Fruit fly (Drosophila melanogaster): ENCODE data around the gene amn.

Gene amn

DNA sequence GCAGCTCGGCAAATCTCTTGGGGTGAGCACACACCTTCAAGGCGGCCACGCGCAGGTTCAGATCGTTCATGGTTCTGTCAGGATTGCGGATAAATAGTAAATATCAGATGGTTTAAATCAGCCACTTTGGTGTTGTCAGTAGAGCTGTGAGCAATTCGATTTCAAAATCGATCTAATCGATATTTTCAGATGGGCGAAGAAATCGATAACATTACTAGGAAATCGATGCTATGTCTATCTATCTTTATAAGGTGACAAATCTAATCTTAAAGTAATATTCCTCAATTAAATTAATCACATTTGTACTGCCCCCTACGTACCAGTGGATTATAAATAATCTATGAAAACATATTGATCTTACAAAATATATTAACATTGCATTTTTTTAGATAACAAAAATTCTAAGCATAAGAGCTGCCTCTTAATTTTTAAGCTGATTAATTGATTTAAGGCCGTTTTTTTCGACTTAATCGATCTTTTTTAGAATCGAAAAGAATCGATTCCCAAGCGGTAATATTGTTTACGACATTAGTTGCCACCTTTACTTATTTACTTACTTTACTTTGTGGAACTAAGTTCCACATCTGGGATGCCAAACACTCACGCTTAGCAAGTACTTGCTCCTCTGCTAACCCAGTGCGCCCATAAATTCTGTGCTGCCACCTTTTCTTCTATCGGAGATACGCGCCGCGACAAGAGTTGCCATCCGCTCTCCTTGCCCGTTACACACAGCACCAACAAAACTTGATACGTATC lies 24.3 kb downstream of the amn start, which contains the start of gene THADA:
THADA (minus strand) TSS at position 136 of the 756 bp plus-strand sequence.
- TF ChIP-seq HLH106 (tag; optimal IDR thresholded peaks at IDR 0.05) (no peak), Jra (GFP tag; optimal IDR thresholded peaks at IDR 0.05) (no peak), Dif (GFP tag; optimal IDR thresholded peaks at IDR 0.05; ENCODE audit: partially characterized antibody) (no peak), CG32264 (GFP tag; optimal IDR thresholded peaks at IDR 0.05) (no peak), usp (GFP tag; optimal IDR thresholded peaks at IDR 0.05) (no peak), br (GFP tag; optimal IDR thresholded peaks at IDR 0.05) (no peak), ey (GFP tag; optimal IDR thresholded peaks at IDR 0.05) (no peak), N (GFP tag; optimal IDR thresholded peaks at IDR 0.05) (no peak), OdsH (GFP tag; optimal IDR thresholded peaks at IDR 0.05) (no peak), Myc (optimal IDR thresholded peaks at IDR 0.05) (peak; percentile 62), tai (GFP tag; optimal IDR thresholded peaks at IDR 0.05) (no peak), dmrt93B (GFP tag; optimal IDR thresholded peaks at IDR 0.05) (no peak), dl (GFP tag; optimal IDR thresholded peaks at IDR 0.05; ENCODE audit: insufficient read depth in 1 of 2, partially characterized antibody in 2 of 2) (no peak), GATAd (GFP tag; optimal IDR thresholded peaks at IDR 0.05) (no peak), psq (GFP tag; optimal IDR thresholded peaks at IDR 0.05) (peak; percentile 6), jim (GFP tag; optimal IDR thresholded peaks at IDR 0.05) (no peak), lola (GFP tag; optimal IDR thresholded peaks at IDR 0.05) (no peak), Mio (GFP tag; optimal IDR thresholded peaks at IDR 0.05) (no peak), Dfd (GFP tag; optimal IDR thresholded peaks at IDR 0.05) (no peak), CG9705 (GFP tag; optimal IDR thresholded peaks at IDR 0.05) (no peak), sv (GFP tag; optimal IDR thresholded peaks at IDR 0.05) (peak; percentile 27), Sp1 (GFP tag; optimal IDR thresholded peaks at IDR 0.05) (no peak), brk (GFP tag; optimal IDR thresholded peaks at IDR 0.05) (no peak), rgr (GFP tag; optimal IDR thresholded peaks at IDR 0.05) (no peak), woc (GFP tag; optimal IDR thresholded peaks at IDR 0.05) (no peak), Hnf4 (GFP tag; optimal IDR thresholded peaks at IDR 0.05) (no peak), Vsx2 (GFP tag; optimal IDR thresholded peaks at IDR 0.05; ENCODE audit: partially characterized antibody) (no peak), Hr83 (GFP tag; optimal IDR thresholded peaks at IDR 0.05; ENCODE audit: poor library complexity, severe bottlenecking) (peak; percentile 86), CrebA (GFP tag; optimal IDR thresholded peaks at IDR 0.05; ENCODE audit: borderline replicate concordance) (no peak), foxo (GFP tag; optimal IDR thresholded peaks at IDR 0.05) (peak in 1 of 2 experiments; percentile 11), Abd-B (GFP tag; optimal IDR thresholded peaks at IDR 0.05) (no peak), dsf (GFP tag; optimal IDR thresholded peaks at IDR 0.05; ENCODE audit: borderline replicate concordance) (no peak), Hr78 (GFP tag; optimal IDR thresholded peaks at IDR 0.05) (no peak), fru (GFP tag; optimal IDR thresholded peaks at IDR 0.05) (peak; percentile 65), pan (optimal IDR thresholded peaks at IDR 0.05) (no peak), sage (GFP tag; optimal IDR thresholded peaks at IDR 0.05) (no peak), Rel (GFP tag; optimal IDR thresholded peaks at IDR 0.05) (no peak), Rel (tag; optimal IDR thresholded peaks at IDR 0.05) (no peak), h (GFP tag; optimal IDR thresholded peaks at IDR 0.05) (no peak)

dm6 chrX:19859331-19859730 lies 30.5 kb downstream of the amn start:
- TF ChIP-seq psq (GFP tag; optimal IDR thresholded peaks at IDR 0.05): no peak
- no peak for TF ChIP-seq rgr (GFP tag; optimal IDR thresholded peaks at IDR 0.05)

- TF ChIP-seq Rel (GFP tag; optimal IDR thresholded peaks at IDR 0.05): no peak
- peak; percentile 41 for TF ChIP-seq Rel (tag; optimal IDR thresholded peaks at IDR 0.05)
- TF ChIP-seq Myc (optimal IDR thresholded peaks at IDR 0.05): peak; percentile 86
- TF ChIP-seq sv (GFP tag; optimal IDR thresholded peaks at IDR 0.05): peak; percentile 5
- no peak for TF ChIP-seq Dif (GFP tag; optimal IDR thresholded peaks at IDR 0.05; ENCODE audit: partially characterized antibody)
- TF ChIP-seq Sp1 (GFP tag; optimal IDR thresholded peaks at IDR 0.05): peak; percentile 10
- no peak for TF ChIP-seq Dfd (GFP tag; optimal IDR thresholded peaks at IDR 0.05)
These were observed 37.9 kb downstream of the amn start, which contains the start of the genes pico and Nup205 for dm6 chrX:19851989-19852307. pico (minus strand) TSS chrX:19852059. Nup205 (plus strand) TSS chrX:19852214.
